ENCODE assay signal across 1 fruit fly cellular context in the genomic region with DNA sequence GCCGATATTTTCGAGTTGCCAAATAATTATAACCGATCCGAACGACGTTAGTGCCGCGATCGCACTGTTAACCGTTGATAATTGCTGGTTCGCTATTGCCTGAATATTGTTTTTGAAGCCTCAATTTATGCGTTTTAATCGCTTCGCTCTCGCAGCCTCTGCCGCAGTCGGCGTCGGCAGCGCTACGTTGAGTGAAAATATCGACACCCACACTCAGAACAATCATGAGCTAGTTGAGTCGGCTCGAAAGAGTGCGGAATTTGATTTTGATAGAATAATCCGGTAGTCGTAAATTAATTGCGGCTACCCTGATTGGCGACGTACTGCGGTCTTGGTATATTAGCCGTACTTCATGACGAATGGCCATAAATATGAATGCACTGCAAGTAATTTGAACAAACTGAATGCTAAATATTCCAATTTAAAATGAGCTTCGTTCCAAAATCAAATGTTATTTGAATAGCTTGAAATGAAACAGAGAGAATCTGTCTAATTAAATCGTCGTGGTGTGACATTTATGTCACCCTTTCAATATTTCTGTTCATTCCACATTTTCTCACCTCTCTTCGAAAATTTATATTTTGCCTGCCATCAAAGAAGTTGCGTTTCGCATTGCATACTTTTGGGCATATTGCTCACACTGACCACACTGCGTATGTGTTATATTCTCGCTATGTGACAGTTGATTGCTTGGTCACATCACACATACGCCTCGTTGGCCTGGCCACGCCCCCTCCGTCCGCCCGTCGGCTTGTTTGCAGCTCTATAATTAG.
TF ChIP-seq lines count a peak whose summit lies in the region.

No protein-coding gene starts in this region.

TF ChIP-seq in whole organism, embryonic, 481 proteins besides CTCF, POLR2A, EP300 and RAD21 (continued from another document and continues in another):
- TF ChIP-seq CG11456 (GFP tag; IDR thresholded peaks at IDR 0.05; lab: Robert Waterston, UW), result no peak
- no peak for TF ChIP-seq tll (GFP tag; optimal IDR thresholded peaks at IDR 0.05; lab: Kevin White, UChicago)
- TF ChIP-seq fd3F (GFP tag; optimal IDR thresholded peaks at IDR 0.05; lab: Kevin White, UChicago), result no peak
- no peak for TF ChIP-seq CG15514 (GFP tag; optimal IDR thresholded peaks at IDR 0.05; lab: Kevin White, UChicago)
- TF ChIP-seq Dfd (GFP tag; optimal IDR thresholded peaks at IDR 0.05; lab: Kevin White, UChicago), result no peak
- TF ChIP-seq CG1529 (GFP tag; optimal IDR thresholded peaks at IDR 0.05; lab: Kevin White, UChicago), result no peak
- TF ChIP-seq CG10321 (GFP tag; IDR thresholded peaks at IDR 0.05; lab: Robert Waterston, UW), result no peak
- no peak for TF ChIP-seq Poxn (GFP tag; IDR thresholded peaks at IDR 0.05; lab: Robert Waterston, UW)
- TF ChIP-seq lab (GFP tag; optimal IDR thresholded peaks at IDR 0.05; lab: Kevin White, UChicago), result peak; percentile 31
- no peak for TF ChIP-seq CG12071 (GFP tag; optimal IDR thresholded peaks at IDR 0.05; lab: Kevin White, UChicago)
- TF ChIP-seq zfh2 (GFP tag; optimal IDR thresholded peaks at IDR 0.05; lab: Kevin White, UChicago), result no peak
- no peak for TF ChIP-seq pan (optimal IDR thresholded peaks at IDR 0.05; lab: Kevin White, UChicago)
- TF ChIP-seq pan (GFP tag; optimal IDR thresholded peaks at IDR 0.05 in 1 of 2, IDR thresholded peaks at IDR 0.05 in 1 of 2), result no peak
- TF ChIP-seq NK7.1 (GFP tag; optimal IDR thresholded peaks at IDR 0.05; lab: Kevin White, UChicago), result no peak
- TF ChIP-seq tap (tag; optimal IDR thresholded peaks at IDR 0.05; lab: Kevin White, UChicago), result no peak
- TF ChIP-seq CG4424 (GFP tag; optimal IDR thresholded peaks at IDR 0.05; lab: Kevin White, UChicago), result no peak
- TF ChIP-seq CG9215 (GFP tag; IDR thresholded peaks at IDR 0.05; lab: Robert Waterston, UW), result no peak
- no peak for TF ChIP-seq grau (tag; optimal IDR thresholded peaks at IDR 0.05; lab: Kevin White, UChicago)
- TF ChIP-seq salm (tag; optimal IDR thresholded peaks at IDR 0.05; lab: Kevin White, UChicago), result no peak
- no peak for TF ChIP-seq CkIIα-i1 (GFP tag; IDR thresholded peaks at IDR 0.05; lab: Robert Waterston, UW)
- TF ChIP-seq Nf-YA (GFP tag; IDR thresholded peaks at IDR 0.05; lab: Robert Waterston, UW), result no peak
- TF ChIP-seq CG1832 (GFP tag; optimal IDR thresholded peaks at IDR 0.05; lab: Kevin White, UChicago), result no peak
- no peak for TF ChIP-seq NFAT (GFP tag; IDR thresholded peaks at IDR 0.05; lab: Robert Waterston, UW)
- no peak for TF ChIP-seq CG4820 (GFP tag; optimal IDR thresholded peaks at IDR 0.05; lab: Kevin White, UChicago)
- TF ChIP-seq CG11696 (GFP tag; IDR thresholded peaks at IDR 0.05; lab: Robert Waterston, UW), result no peak
- no peak for TF ChIP-seq stc (GFP tag; IDR thresholded peaks at IDR 0.05; lab: Robert Waterston, UW)
- TF ChIP-seq CG7963 (GFP tag; IDR thresholded peaks at IDR 0.05; lab: Robert Waterston, UW; ENCODE audit: partially characterized antibody), result no peak
- TF ChIP-seq E2f1 (GFP tag; IDR thresholded peaks at IDR 0.05; lab: Robert Waterston, UW), result 0 out of 2 replicates have a peak, but pooled peaks have one; percentile 14
- TF ChIP-seq Drgx (GFP tag; IDR thresholded peaks at IDR 0.05; lab: Robert Waterston, UW), result no peak
- no peak for TF ChIP-seq Ets97D (GFP tag; optimal IDR thresholded peaks at IDR 0.05; lab: Kevin White, UChicago)
- no peak for TF ChIP-seq onecut (GFP tag; IDR thresholded peaks at IDR 0.05; lab: Robert Waterston, UW)
- no peak for TF ChIP-seq Nf-YB (GFP tag; optimal IDR thresholded peaks at IDR 0.05; lab: Kevin White, UChicago)
- TF ChIP-seq CG34376 (GFP tag; optimal IDR thresholded peaks at IDR 0.05; lab: Kevin White, UChicago), result peak; percentile 23
- TF ChIP-seq CG9797 (GFP tag; optimal IDR thresholded peaks at IDR 0.05; lab: Kevin White, UChicago), result no peak
- peak; percentile 87 for TF ChIP-seq CG8281 (tag; optimal IDR thresholded peaks at IDR 0.05; lab: Kevin White, UChicago)
- TF ChIP-seq tx (GFP tag; optimal IDR thresholded peaks at IDR 0.05; lab: Kevin White, UChicago), result no peak
- no peak for TF ChIP-seq CG14014 (GFP tag; IDR thresholded peaks at IDR 0.05; lab: Robert Waterston, UW)
- TF ChIP-seq Neu2 (GFP tag; optimal IDR thresholded peaks at IDR 0.05; lab: Kevin White, UChicago; ENCODE audit: borderline replicate concordance), result no peak
- TF ChIP-seq Blimp-1 (GFP tag; optimal IDR thresholded peaks at IDR 0.05; lab: Kevin White, UChicago), result no peak
- TF ChIP-seq croc (GFP tag; conservative IDR thresholded peaks at IDR 0.05; lab: Robert Waterston, UW), result no peak
- TF ChIP-seq gfzf (GFP tag; optimal IDR thresholded peaks at IDR 0.05; lab: Kevin White, UChicago), result no peak
- peak; percentile 15 for TF ChIP-seq lilli (GFP tag; optimal IDR thresholded peaks at IDR 0.05; lab: Kevin White, UChicago)
- no peak for TF ChIP-seq lbe (GFP tag; optimal IDR thresholded peaks at IDR 0.05; lab: Kevin White, UChicago)
- TF ChIP-seq scrt (GFP tag; optimal IDR thresholded peaks at IDR 0.05; lab: Kevin White, UChicago), result no peak
- TF ChIP-seq Nf-YC (tag; optimal IDR thresholded peaks at IDR 0.05; lab: Kevin White, UChicago), result no peak
- no peak for TF ChIP-seq CG1233 (GFP tag; optimal IDR thresholded peaks at IDR 0.05; lab: Kevin White, UChicago)
- TF ChIP-seq Oli (tag; optimal IDR thresholded peaks at IDR 0.05; lab: Kevin White, UChicago), result no peak
- no peak for TF ChIP-seq CG14441 (GFP tag; IDR thresholded peaks at IDR 0.05; lab: Robert Waterston, UW)
- TF ChIP-seq exex (tag; optimal IDR thresholded peaks at IDR 0.05; lab: Kevin White, UChicago), result peak; percentile 24
- TF ChIP-seq Asciz (GFP tag; optimal IDR thresholded peaks at IDR 0.05; lab: Kevin White, UChicago), result no peak
- no peak for TF ChIP-seq lov (optimal IDR thresholded peaks at IDR 0.05; lab: Kevin White, UChicago)
- no peak for TF ChIP-seq lov (GFP tag; IDR thresholded peaks at IDR 0.05; lab: Robert Waterston, UW)
- TF ChIP-seq CG15011 (GFP tag; optimal IDR thresholded peaks at IDR 0.05; lab: Kevin White, UChicago), result no peak
- TF ChIP-seq esg (GFP tag; conservative IDR thresholded peaks at IDR 0.05; lab: Robert Waterston, UW), result no peak
- peak; percentile 18 for TF ChIP-seq gem (tag; optimal IDR thresholded peaks at IDR 0.05; lab: Kevin White, UChicago)
- TF ChIP-seq CG6254 (GFP tag; optimal IDR thresholded peaks at IDR 0.05; lab: Kevin White, UChicago), result no peak
- peak; percentile 13; the same call in 1 of the 3 replicates for TF ChIP-seq ci (GFP tag; IDR thresholded peaks at IDR 0.05; lab: Robert Waterston, UW)
- TF ChIP-seq bigmax (GFP tag; optimal IDR thresholded peaks at IDR 0.05; lab: Kevin White, UChicago), result no peak
- TF ChIP-seq zen2 (GFP tag; IDR thresholded peaks at IDR 0.05; lab: Robert Waterston, UW; ENCODE audit: partially characterized antibody), result no peak
- TF ChIP-seq CG10543 (GFP tag; optimal IDR thresholded peaks at IDR 0.05; lab: Kevin White, UChicago), result no peak
- TF ChIP-seq wdn (GFP tag; IDR thresholded peaks at IDR 0.05; lab: Robert Waterston, UW), result no peak
- TF ChIP-seq CG8478 (optimal IDR thresholded peaks at IDR 0.05; lab: Kevin White, UChicago), result no peak
- TF ChIP-seq ham (GFP tag; IDR thresholded peaks at IDR 0.05; lab: Robert Waterston, UW), result no peak
- TF ChIP-seq CG18011 (GFP tag; optimal IDR thresholded peaks at IDR 0.05; lab: Kevin White, UChicago), result no peak
- TF ChIP-seq ranshi (GFP tag; IDR thresholded peaks at IDR 0.05; lab: Robert Waterston, UW), result no peak
- no peak for TF ChIP-seq CG31388 (GFP tag; optimal IDR thresholded peaks at IDR 0.05; lab: Kevin White, UChicago)
- TF ChIP-seq bbx (GFP tag; IDR thresholded peaks at IDR 0.05; lab: Robert Waterston, UW; ENCODE audit: partially characterized antibody), result no peak
- TF ChIP-seq CG12236 (GFP tag; optimal IDR thresholded peaks at IDR 0.05; lab: Kevin White, UChicago), result no peak
- no peak for TF ChIP-seq sna (GFP tag; IDR thresholded peaks at IDR 0.05; lab: Robert Waterston, UW; ENCODE audit: partially characterized antibody)
- no peak for TF ChIP-seq CG12744 (GFP tag; optimal IDR thresholded peaks at IDR 0.05; lab: Kevin White, UChicago)
- no peak for TF ChIP-seq ab (GFP tag; optimal IDR thresholded peaks at IDR 0.05; lab: Kevin White, UChicago)
- no peak for TF ChIP-seq CG15601 (tag; optimal IDR thresholded peaks at IDR 0.05; lab: Kevin White, UChicago)
- TF ChIP-seq CG30403 (GFP tag; optimal IDR thresholded peaks at IDR 0.05; lab: Kevin White, UChicago), result no peak
- TF ChIP-seq cas (GFP tag; IDR thresholded peaks at IDR 0.05; lab: Robert Waterston, UW), result no peak
- TF ChIP-seq unc-4 (GFP tag; IDR thresholded peaks at IDR 0.05; lab: Robert Waterston, UW; ENCODE audit: partially characterized antibody), result no peak
- no peak for TF ChIP-seq CG6813 (GFP tag; optimal IDR thresholded peaks at IDR 0.05; lab: Kevin White, UChicago)
- no peak for TF ChIP-seq CG4617 (GFP tag; optimal IDR thresholded peaks at IDR 0.05; lab: Kevin White, UChicago; ENCODE audit: borderline replicate concordance)
- no peak for TF ChIP-seq NC2β (GFP tag; optimal IDR thresholded peaks at IDR 0.05; lab: Kevin White, UChicago)
- no peak for TF ChIP-seq CG9817 (tag; optimal IDR thresholded peaks at IDR 0.05; lab: Kevin White, UChicago)
- no peak for TF ChIP-seq CG2116 (GFP tag; optimal IDR thresholded peaks at IDR 0.05; lab: Kevin White, UChicago)
- TF ChIP-seq CG14050 (GFP tag; IDR thresholded peaks at IDR 0.05; lab: Robert Waterston, UW), result no peak
- TF ChIP-seq Atf6 (GFP tag; IDR thresholded peaks at IDR 0.05; lab: Robert Waterston, UW), result 0 out of 2 replicates have a peak, but pooled peaks have one; percentile 7
- TF ChIP-seq Fer1 (GFP tag; optimal IDR thresholded peaks at IDR 0.05; lab: Kevin White, UChicago), result no peak
- no peak for TF ChIP-seq chif (GFP tag; optimal IDR thresholded peaks at IDR 0.05; lab: Kevin White, UChicago)
- TF ChIP-seq btn (GFP tag; optimal IDR thresholded peaks at IDR 0.05; lab: Kevin White, UChicago), result no peak
- TF ChIP-seq Adf1 (GFP tag; IDR thresholded peaks at IDR 0.05; lab: Robert Waterston, UW), result peak; percentile 82
- TF ChIP-seq slou (GFP tag; optimal IDR thresholded peaks at IDR 0.05; lab: Kevin White, UChicago), result no peak
- no peak for TF ChIP-seq CG7556 (GFP tag; optimal IDR thresholded peaks at IDR 0.05; lab: Kevin White, UChicago)
- no peak for TF ChIP-seq HLH3B (GFP tag; IDR thresholded peaks at IDR 0.05; lab: Robert Waterston, UW)
- TF ChIP-seq sob (GFP tag; IDR thresholded peaks at IDR 0.05; lab: Robert Waterston, UW), result no peak
- no peak for TF ChIP-seq Stat92E (GFP tag; optimal IDR thresholded peaks at IDR 0.05; lab: Kevin White, UChicago)
- no peak for TF ChIP-seq CG9727 (GFP tag; optimal IDR thresholded peaks at IDR 0.05; lab: Kevin White, UChicago)
- no peak for TF ChIP-seq ssp (GFP tag; IDR thresholded peaks at IDR 0.05; lab: Robert Waterston, UW)
- TF ChIP-seq Doc3 (GFP tag; IDR thresholded peaks at IDR 0.05; lab: Robert Waterston, UW; ENCODE audit: partially characterized antibody), result no peak
- no peak for TF ChIP-seq dmrt11E (tag; optimal IDR thresholded peaks at IDR 0.05; lab: Kevin White, UChicago)
- TF ChIP-seq unpg (GFP tag; optimal IDR thresholded peaks at IDR 0.05; lab: Kevin White, UChicago), result no peak
- TF ChIP-seq BEAF-32 (GFP tag; optimal IDR thresholded peaks at IDR 0.05; lab: Kevin White, UChicago), result no peak
- no peak for TF ChIP-seq CG6272 (GFP tag; IDR thresholded peaks at IDR 0.05; lab: Robert Waterston, UW)
- no peak for TF ChIP-seq Dek (tag; optimal IDR thresholded peaks at IDR 0.05; lab: Kevin White, UChicago)
- no peak for TF ChIP-seq phol (tag; optimal IDR thresholded peaks at IDR 0.05; lab: Kevin White, UChicago)
- TF ChIP-seq Pdp1 (GFP tag; optimal IDR thresholded peaks at IDR 0.05; lab: Kevin White, UChicago), result peak in 1 of 2 experiments; percentile 18
- no peak for TF ChIP-seq BtbVII (GFP tag; optimal IDR thresholded peaks at IDR 0.05; lab: Kevin White, UChicago)
- no peak for TF ChIP-seq danr (GFP tag; IDR thresholded peaks at IDR 0.05; lab: Robert Waterston, UW)
- TF ChIP-seq CG1647 (GFP tag; optimal IDR thresholded peaks at IDR 0.05; lab: Kevin White, UChicago), result no peak
- TF ChIP-seq CG31441 (GFP tag; IDR thresholded peaks at IDR 0.05; lab: Robert Waterston, UW), result no peak
- TF ChIP-seq psq (GFP tag; optimal IDR thresholded peaks at IDR 0.05; lab: Kevin White, UChicago), result no peak
- no peak for TF ChIP-seq Sox100B (GFP tag; optimal IDR thresholded peaks at IDR 0.05; lab: Kevin White, UChicago)
- TF ChIP-seq CG17186 (GFP tag; optimal IDR thresholded peaks at IDR 0.05; lab: Kevin White, UChicago), result no peak
- TF ChIP-seq jing (GFP tag; optimal IDR thresholded peaks at IDR 0.05; lab: Kevin White, UChicago), result no peak
- no peak for TF ChIP-seq Hand (GFP tag; optimal IDR thresholded peaks at IDR 0.05; lab: Kevin White, UChicago)
- no peak for TF ChIP-seq trh (GFP tag; optimal IDR thresholded peaks at IDR 0.05; lab: Kevin White, UChicago)
- no peak for TF ChIP-seq yki (optimal IDR thresholded peaks at IDR 0.05; lab: Kevin White, UChicago)
- TF ChIP-seq CG4854 (GFP tag; optimal IDR thresholded peaks at IDR 0.05; lab: Kevin White, UChicago), result no peak
- TF ChIP-seq Hr3 (GFP tag; optimal IDR thresholded peaks at IDR 0.05; lab: Kevin White, UChicago), result no peak
- TF ChIP-seq CG11504 (tag; optimal IDR thresholded peaks at IDR 0.05; lab: Kevin White, UChicago), result peak; percentile 19
- no peak for TF ChIP-seq Ada2b (GFP tag; IDR thresholded peaks at IDR 0.05; lab: Robert Waterston, UW)
- no peak for TF ChIP-seq CG6654 (GFP tag; optimal IDR thresholded peaks at IDR 0.05; lab: Kevin White, UChicago)
- no peak for TF ChIP-seq Usf (GFP tag; optimal IDR thresholded peaks at IDR 0.05; lab: Kevin White, UChicago)
- no peak for TF ChIP-seq bowl (GFP tag; IDR thresholded peaks at IDR 0.05; lab: Robert Waterston, UW)
- no peak for TF ChIP-seq Atf3 (GFP tag; optimal IDR thresholded peaks at IDR 0.05; lab: Kevin White, UChicago)
- TF ChIP-seq dpn (GFP tag; optimal IDR thresholded peaks at IDR 0.05; lab: Kevin White, UChicago), result no peak
- TF ChIP-seq CG8359 (GFP tag; optimal IDR thresholded peaks at IDR 0.05; lab: Kevin White, UChicago; ENCODE audit: borderline replicate concordance), result no peak
- TF ChIP-seq emc (GFP tag; optimal IDR thresholded peaks at IDR 0.05; lab: Kevin White, UChicago), result no peak
- TF ChIP-seq CG7372 (GFP tag; IDR thresholded peaks at IDR 0.05; lab: Robert Waterston, UW), result peak; percentile 98
- no peak for TF ChIP-seq Optix (GFP tag; IDR thresholded peaks at IDR 0.05; lab: Robert Waterston, UW)
- no peak for TF ChIP-seq pita (GFP tag; optimal IDR thresholded peaks at IDR 0.05; lab: Kevin White, UChicago)
- no peak for TF ChIP-seq tio (GFP tag; optimal IDR thresholded peaks at IDR 0.05; lab: Kevin White, UChicago)
- TF ChIP-seq Med (GFP tag; lab: Kevin White, UChicago), result peak; percentile 70
- TF ChIP-seq CG4328 (GFP tag; optimal IDR thresholded peaks at IDR 0.05; lab: Kevin White, UChicago), result no peak
- peak; percentile 73 for TF ChIP-seq sens (GFP tag; lab: Kevin White, UChicago)
